Worm (Caenorhabditis elegans) whole organism, L3 larva: ENCODE results near the gene srj-40.
A peak's percentile ranks its signal among the peaks of the same experiment; 100 is the strongest.

Source experiments
- ZK546.5 ChIP-seq: sonication (generic microtip); optimal IDR thresholded peaks from 2 replicates; lab custom pipeline; 2017; ENCODE audit warnings: missing biosample characterization, missing genetic modification characterization
- ama-1 ChIP-seq: fragments of 150-350 bp; optimal IDR thresholded peaks from 2 replicates; lab custom pipeline; 2018
- ceh-16 ChIP-seq: sonication (generic microtip); optimal IDR thresholded peaks from 2 replicates; lab custom pipeline; 2017; ENCODE audit warnings: missing biosample characterization, missing genetic modification characterization
- ceh-28 ChIP-seq: fragments of 150-350 bp; optimal IDR thresholded peaks from 2 replicates; lab custom pipeline; 2014; ENCODE audit warnings: missing biosample characterization, missing genetic modification reagents, missing genetic modification characterization
- ceh-82 ChIP-seq: fragments of 150-350 bp; optimal IDR thresholded peaks from 2 replicates; lab custom pipeline; 2014; ENCODE audit warnings: missing biosample characterization, missing genetic modification characterization
- ceh-9 ChIP-seq: sonication (generic microtip); optimal IDR thresholded peaks from 2 replicates; lab custom pipeline; 2018; ENCODE audit warnings: missing biosample characterization, missing genetic modification characterization
- daf-12 ChIP-seq: fragments of 150-350 bp; optimal IDR thresholded peaks from 2 replicates; lab custom pipeline; 2014; ENCODE audit warnings: missing biosample characterization, missing genetic modification reagents, missing genetic modification characterization
- egl-5 ChIP-seq: fragments of 150-350 bp; optimal IDR thresholded peaks from 2 replicates; lab custom pipeline; 2017; ENCODE audit warnings: missing biosample characterization, missing genetic modification reagents, missing genetic modification characterization, inconsistent platforms
- elt-2 ChIP-seq: sonication (generic microtip); optimal IDR thresholded peaks from 2 replicates; lab custom pipeline; 2016; ENCODE audit warnings: missing genetic modification reagents, mild to moderate bottlenecking, missing genetic modification characterization, missing compliant biosample characterization
- elt-3 ChIP-seq, 3 experiments: fragments of 150-350 bp in 1 of 3; sonication (generic microtip) in 2 of 3; optimal IDR thresholded peaks; 2 replicates in 2 of 3; 4 replicates in 1 of 3; lab custom pipeline; 2014 to 2017; ENCODE audit warnings: missing biosample characterization in 3 of 3, missing genetic modification characterization in 3 of 3
- eor-1 ChIP-seq, 2 experiments: fragments of 150-350 bp; optimal IDR thresholded peaks; 2 replicates each; lab custom pipeline; 2014 to 2018; ENCODE audit warnings: missing biosample characterization in 2 of 2, missing genetic modification characterization in 2 of 2
- fkh-10 ChIP-seq: sonication (generic microtip); optimal IDR thresholded peaks from 2 replicates; lab custom pipeline; 2017; ENCODE audit warnings: missing biosample characterization, missing genetic modification reagents, missing genetic modification characterization
- fkh-2 ChIP-seq: fragments of 150-350 bp; optimal IDR thresholded peaks from 2 replicates; lab custom pipeline; 2014; ENCODE audit warnings: missing biosample characterization, missing genetic modification reagents, missing genetic modification characterization
- hmg-11 ChIP-seq: sonication (generic microtip); optimal IDR thresholded peaks from 2 replicates; lab custom pipeline; 2016; ENCODE audit warnings: missing genetic modification characterization, missing compliant biosample characterization
- jun-1 ChIP-seq: fragments of 150-350 bp; optimal IDR thresholded peaks from 2 replicates; lab custom pipeline; 2014; ENCODE audit warnings: missing biosample characterization, missing genetic modification reagents, missing genetic modification characterization
- lin-15B ChIP-seq: fragments of 150-350 bp; optimal IDR thresholded peaks from 2 replicates; lab custom pipeline; 2014; ENCODE audit warnings: missing biosample characterization, missing genetic modification characterization
- lin-39 ChIP-seq: fragments of 150-350 bp; optimal IDR thresholded peaks from 2 replicates; lab custom pipeline; 2018; ENCODE audit warnings: missing biosample characterization, missing genetic modification reagents, missing genetic modification characterization
- lsy-12 ChIP-seq: sonication (generic microtip); optimal IDR thresholded peaks from 2 replicates; lab custom pipeline; 2016; ENCODE audit warnings: mild to moderate bottlenecking, missing genetic modification characterization, missing compliant biosample characterization
- mdl-1 ChIP-seq: fragments of 150-350 bp; optimal IDR thresholded peaks from 2 replicates; lab custom pipeline; 2014; ENCODE audit warnings: missing biosample characterization, missing genetic modification characterization
- nfya-1 ChIP-seq: sonication (generic microtip); optimal IDR thresholded peaks from 2 replicates; lab custom pipeline; 2017; ENCODE audit warnings: missing genetic modification characterization, mild to moderate bottlenecking, missing compliant biosample characterization, antibody characterized with exemption, moderate library complexity; ENCODE audit not compliant: insufficient read depth
- nhr-12 ChIP-seq: fragments of 150-350 bp; optimal IDR thresholded peaks from 2 replicates; lab custom pipeline; 2014; ENCODE audit warnings: missing biosample characterization, missing genetic modification characterization
- nhr-23 ChIP-seq: fragments of 150-350 bp; optimal IDR thresholded peaks from 2 replicates; lab custom pipeline; 2014; ENCODE audit warnings: missing biosample characterization, missing genetic modification reagents, missing genetic modification characterization
- nhr-25 ChIP-seq: sonication (generic microtip); optimal IDR thresholded peaks from 2 replicates; lab custom pipeline; 2017; ENCODE audit warnings: missing biosample characterization, missing genetic modification characterization
- nhr-43 ChIP-seq: sonication (generic microtip); optimal IDR thresholded peaks from 2 replicates; lab custom pipeline; 2016; ENCODE audit warnings: mild to moderate bottlenecking, missing genetic modification characterization, missing compliant biosample characterization; ENCODE audit not compliant: poor library complexity, severe bottlenecking
- nhr-67 ChIP-seq: fragments of 150-350 bp; optimal IDR thresholded peaks from 2 replicates; lab custom pipeline; 2014; ENCODE audit warnings: missing biosample characterization, missing genetic modification characterization
- nhr-76 ChIP-seq: fragments of 150-350 bp; sonication (generic microtip); optimal IDR thresholded peaks from 5 replicates; lab custom pipeline; 2014; ENCODE audit warnings: missing biosample characterization, missing genetic modification characterization
- nhr-77 ChIP-seq: fragments of 150-350 bp; optimal IDR thresholded peaks from 2 replicates; lab custom pipeline; 2014; ENCODE audit warnings: missing biosample characterization, missing genetic modification characterization
- pha-4 ChIP-seq: fragments of 150-350 bp; optimal IDR thresholded peaks from 2 replicates; lab custom pipeline; 2014; ENCODE audit warnings: missing biosample characterization, missing genetic modification reagents, missing genetic modification characterization
- pqm-1 ChIP-seq: fragments of 150-350 bp; optimal IDR thresholded peaks from 2 replicates; lab custom pipeline; 2017; ENCODE audit warnings: missing biosample characterization, missing genetic modification characterization, inconsistent platforms
- sea-2 ChIP-seq: fragments of 150-350 bp; sonication (generic microtip); optimal IDR thresholded peaks from 4 replicates; lab custom pipeline; 2014; ENCODE audit warnings: missing biosample characterization, missing genetic modification reagents, missing genetic modification characterization
- skn-1 ChIP-seq: fragments of 150-350 bp; optimal IDR thresholded peaks from 2 replicates; lab custom pipeline; 2014; ENCODE audit warnings: missing biosample characterization, missing genetic modification characterization
- snpc-4 ChIP-seq: fragments of 150-350 bp; optimal IDR thresholded peaks from 2 replicates; lab custom pipeline; 2014; ENCODE audit warnings: missing biosample characterization, missing genetic modification characterization
- tbx-2 ChIP-seq: sonication (generic microtip); optimal IDR thresholded peaks from 2 replicates; lab custom pipeline; 2016; ENCODE audit warnings: mild to moderate bottlenecking, missing genetic modification characterization, missing compliant biosample characterization
- unc-39 ChIP-seq: sonication (generic microtip); optimal IDR thresholded peaks from 4 replicates; lab custom pipeline; 2017; ENCODE audit warnings: missing biosample characterization, missing genetic modification characterization
- ztf-11 ChIP-seq: fragments of 150-350 bp; optimal IDR thresholded peaks from 2 replicates; lab custom pipeline; 2014; ENCODE audit warnings: missing biosample characterization, missing genetic modification characterization

The srj-40 gene

DNA sequence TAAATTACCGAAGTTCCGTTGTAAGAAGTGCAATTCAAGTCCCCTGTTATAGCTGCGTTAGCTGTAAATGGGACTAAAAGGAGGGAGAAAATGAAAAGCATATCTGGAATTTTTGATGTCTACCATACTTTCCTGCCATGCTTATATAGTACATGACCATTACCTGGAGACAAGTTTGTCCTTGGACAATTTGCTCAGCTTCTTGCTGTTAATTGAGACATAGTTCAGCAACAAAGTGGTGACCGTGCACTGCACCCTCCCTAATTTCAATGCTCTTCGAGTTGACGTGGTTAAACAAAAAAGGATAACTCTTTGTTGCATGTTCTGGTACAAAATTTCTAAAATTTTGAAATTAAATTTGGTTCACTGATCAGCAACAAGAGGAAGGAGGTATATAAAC lies 25.8 kb downstream of the srj-40 start, which contains the start of gene T05B4.13:
Gene T05B4.13 (minus strand): TSS at position 101 of the 400 bp plus-strand sequence.
- TF ChIP-seq ama-1 (no peak), ZK546.5 (tag; lab: Kevin White, UChicago) (no peak), nhr-77 (no peak), mdl-1 (tag; lab: Kevin White, UChicago) (no peak), nfya-1 (tag; lab: Kevin White, UChicago) (no peak), fkh-2 (tag; lab: Kevin White, UChicago) (no peak)

- TF ChIP-seq fkh-10 (GFP tag; lab: Kevin White, UChicago) (no peak), eor-1 (tag; optimal IDR thresholded peaks at IDR 0.05; lab: Kevin White, UChicago) (no peak)
Observed at ce11 chrV:4129604-4130003, 27.9 kb downstream of the srj-40 start, which contains the start of gene phat-4. Gene phat-4, plus strand, starts transcription at chrV:4129904.

- TF ChIP-seq lsy-12 (tag; lab: Kevin White, UChicago) (no peak), egl-5 (tag; lab: Kevin White, UChicago) (peak; percentile 65), hmg-11 (tag; lab: Kevin White, UChicago) (no peak), elt-2 (tag; lab: Kevin White, UChicago) (peak; percentile 82), daf-12 (no peak), nhr-23 (tag; lab: Kevin White, UChicago) (peak; percentile 67), pha-4 (tag; lab: Kevin White, UChicago) (peak; percentile 98), lin-15B (no peak), pqm-1 (tag; lab: Kevin White, UChicago) (peak; percentile 74), mdl-1 (tag; lab: Kevin White, UChicago) (peak; percentile 28), skn-1 (tag; lab: Kevin White, UChicago) (peak; percentile 84), ceh-16 (tag; lab: Kevin White, UChicago) (no peak), ceh-28 (peak; percentile 73), tbx-2 (tag; lab: Kevin White, UChicago) (no peak), ztf-11 (tag; lab: Kevin White, UChicago) (no peak), ama-1 (peak; percentile 26), nhr-77 (no peak), nhr-12 (no peak), fkh-2 (tag; lab: Kevin White, UChicago) (no peak), sea-2 (GFP tag; lab: Kevin White, UChicago) (no peak), nhr-67 (no peak), jun-1 (tag; lab: Kevin White, UChicago) (no peak), ceh-82 (no peak), nhr-76 (no peak), snpc-4 (tag; lab: Kevin White, UChicago) (no peak), eor-1 (tag; optimal IDR thresholded peaks at IDR 0.05; lab: Kevin White, UChicago) (no peak), nhr-43 (tag; lab: Kevin White, UChicago) (peak; percentile 81), elt-3 (tag; optimal IDR thresholded peaks at IDR 0.05; lab: Kevin White, UChicago) (peak in 1 of 3 experiments; percentile 42), lin-39 (tag; lab: Kevin White, UChicago) (peak; percentile 53), nhr-25 (tag; lab: Kevin White, UChicago) (peak; percentile 77)
- TF ChIP-seq, all 47 proteins: peak for 13
Observed at ce11 chrV:4131471-4131939, 29.8 kb downstream of the srj-40 start, which contains the start of gene nhr-57. Gene nhr-57, plus strand, starts transcription at chrV:4131889.

DNA sequence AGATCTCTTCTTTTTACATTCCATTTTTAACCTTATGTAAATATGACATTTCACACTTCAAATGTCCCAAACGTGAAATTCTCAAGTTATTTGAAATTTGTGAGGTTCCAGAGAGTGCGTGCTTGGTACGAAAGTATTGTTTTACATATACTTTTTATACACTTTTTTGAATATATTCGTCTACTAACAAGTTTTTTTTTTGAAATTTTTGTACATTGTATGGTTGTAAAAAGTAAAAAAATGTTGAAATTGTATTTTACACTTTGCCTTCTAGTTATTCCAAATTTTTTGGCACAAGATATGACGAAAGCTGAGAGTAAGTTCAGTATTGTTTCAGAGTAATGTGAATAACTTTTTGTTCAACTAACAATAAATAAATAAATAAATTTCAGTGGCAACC lies 33.1 kb downstream of the srj-40 start, which contains the start of gene lgc-1:
Gene lgc-1 (plus strand): TSS at position 301 of the 400 bp plus-strand sequence.
- TF ChIP-seq eor-1 (tag; optimal IDR thresholded peaks at IDR 0.05; lab: Kevin White, UChicago) (no peak), unc-39 (tag; lab: Kevin White, UChicago) (no peak)

DNA sequence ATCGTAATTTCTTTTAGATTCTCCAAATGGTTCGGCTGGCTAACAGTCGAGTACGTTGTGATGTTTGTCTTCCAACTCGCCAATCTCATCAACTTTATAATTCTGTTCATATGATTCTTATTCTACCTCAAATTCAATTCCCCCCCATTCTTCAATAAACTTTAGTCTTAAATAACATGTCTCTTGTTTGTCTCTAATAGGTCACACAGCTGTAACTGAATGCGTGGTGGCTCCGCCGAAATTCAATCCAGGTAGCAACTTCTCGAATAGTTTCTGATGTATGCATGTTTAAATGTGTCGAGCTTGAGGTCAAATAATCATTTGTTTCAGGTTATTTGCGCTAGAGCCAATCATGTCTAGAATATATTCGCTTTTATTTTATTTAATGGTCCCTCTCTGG lies 37.0 kb downstream of the srj-40 start, which contains the start of gene lgc-29:
Gene lgc-29 (plus strand): TSS at position 301 of the 400 bp plus-strand sequence.
- TF ChIP-seq pha-4 (tag; lab: Kevin White, UChicago) (no peak), ceh-9 (no peak), ZK546.5 (tag; lab: Kevin White, UChicago) (no peak), sea-2 (GFP tag; lab: Kevin White, UChicago) (no peak), nhr-67 (no peak), lin-15B (no peak), mdl-1 (tag; lab: Kevin White, UChicago) (no peak), nhr-43 (tag; lab: Kevin White, UChicago) (no peak)
